Fruit fly (Drosophila melanogaster): ENCODE results near the gene Cph.

Gene Cph

dm6 chrX:7110890-7111289, 26.6 kb upstream of the Cph start:
- TF ChIP-seq lz (GFP tag; optimal IDR thresholded peaks at IDR 0.05) (no peak), ss (GFP tag; optimal IDR thresholded peaks at IDR 0.05) (no peak), CG6792 (GFP tag; optimal IDR thresholded peaks at IDR 0.05) (no peak), net (GFP tag; optimal IDR thresholded peaks at IDR 0.05) (no peak), Ets96B (tag; optimal IDR thresholded peaks at IDR 0.05) (no peak), Hr38 (GFP tag; optimal IDR thresholded peaks at IDR 0.05) (no peak), CG6808 (GFP tag; optimal IDR thresholded peaks at IDR 0.05) (no peak), fd59A (GFP tag; optimal IDR thresholded peaks at IDR 0.05) (no peak), fd85E (GFP tag; optimal IDR thresholded peaks at IDR 0.05) (no peak), Sox15 (GFP tag; optimal IDR thresholded peaks at IDR 0.05) (no peak), CG10631 (GFP tag; optimal IDR thresholded peaks at IDR 0.05) (no peak), svp (GFP tag) (no peak), CG8632 (GFP tag; optimal IDR thresholded peaks at IDR 0.05) (no peak), CG6276 (GFP tag; optimal IDR thresholded peaks at IDR 0.05) (no peak), CG15336 (GFP tag; IDR thresholded peaks at IDR 0.05) (no peak), CG1621 (tag; optimal IDR thresholded peaks at IDR 0.05) (no peak), CG8319 (GFP tag; optimal IDR thresholded peaks at IDR 0.05) (no peak), cyc (GFP tag; optimal IDR thresholded peaks at IDR 0.05) (no peak), esn (GFP tag; optimal IDR thresholded peaks at IDR 0.05) (no peak), dsx (GFP tag; optimal IDR thresholded peaks at IDR 0.05; ENCODE audit: poor library complexity, severe bottlenecking) (no peak)

DNA sequence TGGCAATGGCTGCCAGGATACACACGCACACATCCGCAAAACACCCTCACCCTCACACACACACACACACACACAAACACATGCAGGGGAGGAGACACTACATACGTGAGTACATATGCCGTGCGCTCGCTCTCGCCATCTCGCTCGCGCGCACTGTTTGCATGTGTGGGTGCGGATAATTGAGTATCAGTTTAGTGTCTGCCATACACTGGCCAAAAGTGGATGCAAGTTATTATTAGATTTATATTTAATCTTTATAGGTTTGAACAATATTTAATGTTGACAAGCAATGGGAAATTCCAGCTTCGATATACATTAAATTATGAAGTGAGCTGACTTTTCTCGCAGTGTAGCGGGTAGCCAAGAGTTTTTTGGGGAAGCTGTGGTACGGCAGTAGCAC, 19.8 kb upstream of the Cph start:
- TF ChIP-seq esn (GFP tag; optimal IDR thresholded peaks at IDR 0.05) (peak; percentile 20), CG9139 (GFP tag; optimal IDR thresholded peaks at IDR 0.05) (no peak), CG31627 (GFP tag; optimal IDR thresholded peaks at IDR 0.05) (no peak), CG7368 (GFP tag; optimal IDR thresholded peaks at IDR 0.05) (no peak), CG3032 (tag; optimal IDR thresholded peaks at IDR 0.05) (peak; percentile 38), Eip93F (GFP tag; optimal IDR thresholded peaks at IDR 0.05) (no peak), CG8119 (GFP tag; IDR thresholded peaks at IDR 0.05) (no peak), topi (GFP tag; optimal IDR thresholded peaks at IDR 0.05) (peak; percentile 14), cyc (GFP tag; optimal IDR thresholded peaks at IDR 0.05) (no peak), CG16779 (tag; optimal IDR thresholded peaks at IDR 0.05) (no peak), OdsH (GFP tag; optimal IDR thresholded peaks at IDR 0.05) (no peak), fkh (GFP tag; optimal IDR thresholded peaks at IDR 0.05) (peak; percentile 11), vri (GFP tag; optimal IDR thresholded peaks at IDR 0.05) (no peak), Lpt (GFP tag; optimal IDR thresholded peaks at IDR 0.05) (no peak), CG11762 (GFP tag; optimal IDR thresholded peaks at IDR 0.05; ENCODE audit: insufficient read depth) (no peak), fd59A (GFP tag; optimal IDR thresholded peaks at IDR 0.05) (no peak), CG11294 (GFP tag; IDR thresholded peaks at IDR 0.05) (no peak), dsx (GFP tag; optimal IDR thresholded peaks at IDR 0.05; ENCODE audit: poor library complexity, severe bottlenecking) (peak; percentile 27), CG6854 (GFP tag; optimal IDR thresholded peaks at IDR 0.05) (no peak), salr (GFP tag; optimal IDR thresholded peaks at IDR 0.05) (no peak), CG1621 (tag; optimal IDR thresholded peaks at IDR 0.05) (peak; percentile 3), CG10669 (GFP tag; optimal IDR thresholded peaks at IDR 0.05) (peak; percentile 34), Hr38 (GFP tag; optimal IDR thresholded peaks at IDR 0.05) (no peak), Eip75B (GFP tag; optimal IDR thresholded peaks at IDR 0.05) (no peak), CG15336 (GFP tag; IDR thresholded peaks at IDR 0.05) (no peak), svp (GFP tag) (peak; percentile 55), Hr39 (GFP tag; optimal IDR thresholded peaks at IDR 0.05) (peak; percentile 0), Sox102F (GFP tag; optimal IDR thresholded peaks at IDR 0.05) (no peak), Gug (GFP tag; IDR thresholded peaks at IDR 0.05) (no peak), fd85E (GFP tag; optimal IDR thresholded peaks at IDR 0.05) (no peak), Met (GFP tag; optimal IDR thresholded peaks at IDR 0.05) (peak; percentile 26), Ets96B (tag; optimal IDR thresholded peaks at IDR 0.05) (peak; percentile 43), CG6163 (GFP tag; IDR thresholded peaks at IDR 0.05) (0 out of 3 replicates have a peak, but pooled peaks have one; percentile 28), net (GFP tag; optimal IDR thresholded peaks at IDR 0.05) (no peak), Sox14 (GFP tag; optimal IDR thresholded peaks at IDR 0.05) (no peak), CG32006 (GFP tag; optimal IDR thresholded peaks at IDR 0.05) (peak; percentile 14), lz (GFP tag; optimal IDR thresholded peaks at IDR 0.05) (peak; percentile 13), achi (GFP tag; optimal IDR thresholded peaks at IDR 0.05) (no peak), ss (GFP tag; optimal IDR thresholded peaks at IDR 0.05) (peak in 1 of 2 experiments; percentile 31), Blimp-1 (GFP tag; optimal IDR thresholded peaks at IDR 0.05) (no peak), CG6792 (GFP tag; optimal IDR thresholded peaks at IDR 0.05) (no peak), Sox15 (GFP tag; optimal IDR thresholded peaks at IDR 0.05) (no peak), Ets21C (GFP tag; optimal IDR thresholded peaks at IDR 0.05) (no peak)
